Fruit fly (Drosophila melanogaster) whole organism, pupa: ENCODE measurements around the gene CG32100.

Source experiments
- D1 ChIP-seq: fragments of 200-800 bp; sonication (Bioruptor generic); optimal IDR thresholded peaks from 2 replicates; lab custom pipeline; 2018; ENCODE audit warnings: missing biosample characterization, mild to moderate bottlenecking, missing genetic modification characterization, moderate library complexity
- EcR ChIP-seq: fragments of 200-800 bp; sonication (Bioruptor generic); optimal IDR thresholded peaks from 3 replicates; lab custom pipeline; 2019; ENCODE audit warnings: missing biosample characterization, missing genetic modification characterization, mild to moderate bottlenecking, moderate library complexity, missing genetic modification reagents

- TF ChIP-seq EcR (GFP tag; lab: Kevin White, UChicago), result peak; percentile 51
- TF ChIP-seq D1 (tag; lab: Kevin White, UChicago), result no peak
Measured at dm6 chr3L:12258698-12259097, 8.6 kb upstream of the CG32100 start.
